Worm (Caenorhabditis elegans) whole organism, L4 larva: ENCODE results near the gene Y39D8A.1.

Experiments used
- T20F7.1 ChIP-seq: fragments of 200-800 bp; sonication (Bioruptor generic); optimal IDR thresholded peaks from 2 replicates; lab custom pipeline; 2018; ENCODE audit warnings: mild to moderate bottlenecking, missing genetic modification characterization, missing compliant biosample characterization
- aly-2 ChIP-seq: sonication (generic microtip); optimal IDR thresholded peaks from 2 replicates; lab custom pipeline; 2018; ENCODE audit warnings: missing biosample characterization, missing genetic modification characterization
- fos-1 ChIP-seq: fragments of 150-350 bp; optimal IDR thresholded peaks from 2 replicates; lab custom pipeline; 2014; ENCODE audit warnings: missing biosample characterization, missing genetic modification characterization
- lin-13 ChIP-seq: fragments of 150-350 bp; optimal IDR thresholded peaks from 2 replicates; lab custom pipeline; 2014; ENCODE audit warnings: missing biosample characterization, missing genetic modification reagents, missing genetic modification characterization
- lin-15B ChIP-seq: fragments of 150-350 bp; sonication (generic microtip); optimal IDR thresholded peaks from 3 replicates; lab custom pipeline; 2014; ENCODE audit warnings: missing biosample characterization, missing genetic modification characterization
- lir-3 ChIP-seq: sonication (generic microtip); optimal IDR thresholded peaks from 2 replicates; lab custom pipeline; 2016; ENCODE audit warnings: mild to moderate bottlenecking, missing genetic modification characterization, missing compliant biosample characterization
- nhr-237 ChIP-seq: sonication (generic microtip); optimal IDR thresholded peaks from 2 replicates; lab custom pipeline; 2017; ENCODE audit warnings: missing biosample characterization, missing genetic modification characterization
- ztf-7 ChIP-seq: fragments of 150-350 bp; optimal IDR thresholded peaks from 2 replicates; lab custom pipeline; 2014; ENCODE audit warnings: missing biosample characterization, missing genetic modification characterization

DNA sequence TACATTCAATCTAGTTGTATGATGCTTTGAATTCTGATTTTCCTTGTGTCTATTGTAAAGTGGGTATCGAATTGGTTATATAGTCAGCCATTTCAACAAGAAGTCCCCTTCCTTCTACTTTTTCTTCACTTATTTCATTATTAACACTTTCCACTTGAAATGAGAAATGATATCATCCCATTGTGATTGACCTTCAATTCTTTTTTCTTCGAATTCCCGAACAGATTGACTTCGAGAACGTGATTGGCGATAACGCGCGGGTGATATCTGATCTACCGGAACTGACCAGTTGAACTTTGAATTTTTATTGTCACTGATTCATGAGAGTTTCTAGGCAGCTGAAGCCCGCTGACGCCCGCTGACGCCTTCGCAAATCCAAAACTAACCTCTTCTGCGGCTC, 40.3 kb upstream of the Y39D8A.1 start:
- no peak for TF ChIP-seq fos-1
- TF ChIP-seq aly-2: no peak
- TF ChIP-seq lin-15B (tag; lab: Kevin White, UChicago): no peak
- no peak for TF ChIP-seq ztf-7
- no peak for TF ChIP-seq T20F7.1
- no peak for TF ChIP-seq lin-13 (GFP tag; lab: Kevin White, UChicago)
- no peak for TF ChIP-seq lir-3 (tag; lab: Kevin White, UChicago)
- no peak for TF ChIP-seq nhr-237 (tag; lab: Kevin White, UChicago)
